Worm (Caenorhabditis elegans) whole organism, early embryonic: ENCODE measurements around the gene C34E10.10.

Experiments
- aly-1 ChIP-seq: sonication (generic microtip); optimal IDR thresholded peaks from 2 replicates; lab custom pipeline; 2016; ENCODE audit warnings: missing genetic modification characterization, missing compliant biosample characterization
- ama-1 ChIP-seq: fragments of 150-350 bp; optimal IDR thresholded peaks from 2 replicates; lab custom pipeline; 2014
- ceh-36 ChIP-seq: sonication (generic microtip); optimal IDR thresholded peaks from 2 replicates; lab custom pipeline; 2016; ENCODE audit warnings: missing genetic modification characterization, inconsistent platforms, missing compliant biosample characterization
- ets-7 ChIP-seq: sonication (generic microtip); optimal IDR thresholded peaks from 2 replicates; lab custom pipeline; 2016; ENCODE audit warnings: missing genotype, missing genetic modification characterization, missing compliant biosample characterization
- pes-1 ChIP-seq: fragments of 200-800 bp; sonication (Bioruptor generic); IDR thresholded peaks from 2 replicates; pipeline ENCODE4 v1.3.6; 2022; ENCODE audit warnings: missing genetic modification reagents, missing genetic modification characterization, missing compliant biosample characterization
- scrt-1 ChIP-seq: fragments of 200-800 bp; sonication (Bioruptor generic); IDR thresholded peaks from 2 replicates; pipeline ENCODE4 v1.3.6; 2022; ENCODE audit warnings: missing genetic modification characterization, missing compliant biosample characterization
- sea-1 ChIP-seq: fragments of 200-800 bp; sonication (Bioruptor generic); conservative IDR thresholded peaks from 2 replicates; pipeline ENCODE4 v1.3.6; 2022; ENCODE audit warnings: missing genetic modification characterization, missing compliant biosample characterization

- TF ChIP-seq ama-1 (lab: Kevin White, UChicago): no peak
- TF ChIP-seq aly-1 (tag; lab: Kevin White, UChicago): no peak
- no peak for TF ChIP-seq ceh-36 (tag; lab: Kevin White, UChicago)
- TF ChIP-seq scrt-1: no peak
- TF ChIP-seq pes-1: no peak
- TF ChIP-seq ets-7: no peak
- no peak for TF ChIP-seq sea-1 (GFP tag; lab: Robert Waterston, UW)
These were observed 34.4 kb downstream of the C34E10.10 start for ce11 chrIII:5193266-5193665.
